Worm (Caenorhabditis elegans) whole organism, L3 larva: Measurements from ENCODE around the gene cyp-33C3.

Experiments used
- R02D3.7 ChIP-seq: fragments of 150-350 bp; optimal IDR thresholded peaks from 2 replicates; lab custom pipeline; 2014; ENCODE audit warnings: missing biosample characterization, missing genetic modification characterization
- ZK546.5 ChIP-seq: sonication (generic microtip); optimal IDR thresholded peaks from 2 replicates; lab custom pipeline; 2017; ENCODE audit warnings: missing biosample characterization, missing genetic modification characterization
- aly-2 ChIP-seq: fragments of 150-350 bp; optimal IDR thresholded peaks from 2 replicates; lab custom pipeline; 2014; ENCODE audit warnings: missing biosample characterization, missing genetic modification characterization
- ceh-16 ChIP-seq: sonication (generic microtip); optimal IDR thresholded peaks from 2 replicates; lab custom pipeline; 2017; ENCODE audit warnings: missing biosample characterization, missing genetic modification characterization
- ceh-28 ChIP-seq: fragments of 150-350 bp; optimal IDR thresholded peaks from 2 replicates; lab custom pipeline; 2014; ENCODE audit warnings: missing biosample characterization, missing genetic modification reagents, missing genetic modification characterization
- ceh-82 ChIP-seq: fragments of 150-350 bp; optimal IDR thresholded peaks from 2 replicates; lab custom pipeline; 2014; ENCODE audit warnings: missing biosample characterization, missing genetic modification characterization
- ceh-9 ChIP-seq: sonication (generic microtip); optimal IDR thresholded peaks from 2 replicates; lab custom pipeline; 2018; ENCODE audit warnings: missing biosample characterization, missing genetic modification characterization
- daf-12 ChIP-seq: fragments of 150-350 bp; optimal IDR thresholded peaks from 2 replicates; lab custom pipeline; 2014; ENCODE audit warnings: missing biosample characterization, missing genetic modification reagents, missing genetic modification characterization
- egl-27 ChIP-seq: sonication (generic microtip); optimal IDR thresholded peaks from 4 replicates; lab custom pipeline; 2017; ENCODE audit warnings: missing biosample characterization, missing genetic modification reagents, missing genetic modification characterization
- egl-5 ChIP-seq: fragments of 150-350 bp; optimal IDR thresholded peaks from 2 replicates; lab custom pipeline; 2017; ENCODE audit warnings: missing biosample characterization, missing genetic modification reagents, missing genetic modification characterization, inconsistent platforms
- elt-2 ChIP-seq: sonication (generic microtip); optimal IDR thresholded peaks from 2 replicates; lab custom pipeline; 2016; ENCODE audit warnings: missing genetic modification reagents, mild to moderate bottlenecking, missing genetic modification characterization, missing compliant biosample characterization
- elt-3 ChIP-seq, 3 experiments: fragments of 150-350 bp in 1 of 3; sonication (generic microtip) in 2 of 3; optimal IDR thresholded peaks; 2 replicates in 2 of 3; 4 replicates in 1 of 3; lab custom pipeline; 2014 to 2017; ENCODE audit warnings: missing biosample characterization in 3 of 3, missing genetic modification characterization in 3 of 3
- eor-1 ChIP-seq, 2 experiments: fragments of 150-350 bp; optimal IDR thresholded peaks; 2 replicates each; lab custom pipeline; 2014 to 2018; ENCODE audit warnings: missing biosample characterization in 2 of 2, missing genetic modification characterization in 2 of 2
- fkh-10 ChIP-seq: sonication (generic microtip); optimal IDR thresholded peaks from 2 replicates; lab custom pipeline; 2017; ENCODE audit warnings: missing biosample characterization, missing genetic modification reagents, missing genetic modification characterization
- fkh-2 ChIP-seq: fragments of 150-350 bp; optimal IDR thresholded peaks from 2 replicates; lab custom pipeline; 2014; ENCODE audit warnings: missing biosample characterization, missing genetic modification reagents, missing genetic modification characterization
- fos-1 ChIP-seq: fragments of 150-350 bp; optimal IDR thresholded peaks from 2 replicates; lab custom pipeline; 2014; ENCODE audit warnings: missing biosample characterization, missing genetic modification characterization
- hmg-11 ChIP-seq: sonication (generic microtip); optimal IDR thresholded peaks from 2 replicates; lab custom pipeline; 2016; ENCODE audit warnings: missing genetic modification characterization, missing compliant biosample characterization
- jun-1 ChIP-seq: fragments of 150-350 bp; optimal IDR thresholded peaks from 2 replicates; lab custom pipeline; 2014; ENCODE audit warnings: missing biosample characterization, missing genetic modification reagents, missing genetic modification characterization
- lin-15B ChIP-seq: fragments of 150-350 bp; optimal IDR thresholded peaks from 2 replicates; lab custom pipeline; 2014; ENCODE audit warnings: missing biosample characterization, missing genetic modification characterization
- lin-39 ChIP-seq: fragments of 150-350 bp; optimal IDR thresholded peaks from 2 replicates; lab custom pipeline; 2018; ENCODE audit warnings: missing biosample characterization, missing genetic modification reagents, missing genetic modification characterization
- lsy-12 ChIP-seq: sonication (generic microtip); optimal IDR thresholded peaks from 2 replicates; lab custom pipeline; 2016; ENCODE audit warnings: mild to moderate bottlenecking, missing genetic modification characterization, missing compliant biosample characterization
- mdl-1 ChIP-seq: fragments of 150-350 bp; optimal IDR thresholded peaks from 2 replicates; lab custom pipeline; 2014; ENCODE audit warnings: missing biosample characterization, missing genetic modification characterization
- nhr-11 ChIP-seq: fragments of 150-350 bp; optimal IDR thresholded peaks from 2 replicates; lab custom pipeline; 2014; ENCODE audit warnings: missing biosample characterization, missing genetic modification characterization
- nhr-12 ChIP-seq: fragments of 150-350 bp; optimal IDR thresholded peaks from 2 replicates; lab custom pipeline; 2014; ENCODE audit warnings: missing biosample characterization, missing genetic modification characterization
- nhr-237 ChIP-seq: fragments of 150-350 bp; optimal IDR thresholded peaks from 2 replicates; lab custom pipeline; 2014; ENCODE audit warnings: missing biosample characterization, missing genetic modification characterization
- nhr-25 ChIP-seq: sonication (generic microtip); optimal IDR thresholded peaks from 2 replicates; lab custom pipeline; 2017; ENCODE audit warnings: missing biosample characterization, missing genetic modification characterization
- nhr-28 ChIP-seq: fragments of 150-350 bp; optimal IDR thresholded peaks from 2 replicates; lab custom pipeline; 2014; ENCODE audit warnings: missing biosample characterization, missing genetic modification characterization
- nhr-67 ChIP-seq: fragments of 150-350 bp; optimal IDR thresholded peaks from 2 replicates; lab custom pipeline; 2014; ENCODE audit warnings: missing biosample characterization, missing genetic modification characterization
- nhr-76 ChIP-seq: fragments of 150-350 bp; sonication (generic microtip); optimal IDR thresholded peaks from 5 replicates; lab custom pipeline; 2014; ENCODE audit warnings: missing biosample characterization, missing genetic modification characterization
- nhr-77 ChIP-seq: fragments of 150-350 bp; optimal IDR thresholded peaks from 2 replicates; lab custom pipeline; 2014; ENCODE audit warnings: missing biosample characterization, missing genetic modification characterization
- pha-4 ChIP-seq: fragments of 150-350 bp; optimal IDR thresholded peaks from 2 replicates; lab custom pipeline; 2014; ENCODE audit warnings: missing biosample characterization, missing genetic modification reagents, missing genetic modification characterization
- pqm-1 ChIP-seq: fragments of 150-350 bp; optimal IDR thresholded peaks from 2 replicates; lab custom pipeline; 2017; ENCODE audit warnings: missing biosample characterization, missing genetic modification characterization, inconsistent platforms
- skn-1 ChIP-seq: fragments of 150-350 bp; optimal IDR thresholded peaks from 2 replicates; lab custom pipeline; 2014; ENCODE audit warnings: missing biosample characterization, missing genetic modification characterization
- snpc-4 ChIP-seq: fragments of 150-350 bp; optimal IDR thresholded peaks from 2 replicates; lab custom pipeline; 2014; ENCODE audit warnings: missing biosample characterization, missing genetic modification characterization
- tbx-2 ChIP-seq: sonication (generic microtip); optimal IDR thresholded peaks from 2 replicates; lab custom pipeline; 2016; ENCODE audit warnings: mild to moderate bottlenecking, missing genetic modification characterization, missing compliant biosample characterization
- unc-39 ChIP-seq: sonication (generic microtip); optimal IDR thresholded peaks from 4 replicates; lab custom pipeline; 2017; ENCODE audit warnings: missing biosample characterization, missing genetic modification characterization
- unc-62 ChIP-seq: fragments of 150-350 bp; sonication (generic microtip); optimal IDR thresholded peaks from 4 replicates; lab custom pipeline; 2014; ENCODE audit warnings: missing biosample characterization, missing genetic modification reagents, missing genetic modification characterization
- ztf-11 ChIP-seq: fragments of 150-350 bp; optimal IDR thresholded peaks from 2 replicates; lab custom pipeline; 2014; ENCODE audit warnings: missing biosample characterization, missing genetic modification characterization
- ztf-4 ChIP-seq: fragments of 150-350 bp; optimal IDR thresholded peaks from 2 replicates; lab custom pipeline; 2014; ENCODE audit warnings: missing biosample characterization, missing genetic modification characterization

cyp-33C3 gene

DNA sequence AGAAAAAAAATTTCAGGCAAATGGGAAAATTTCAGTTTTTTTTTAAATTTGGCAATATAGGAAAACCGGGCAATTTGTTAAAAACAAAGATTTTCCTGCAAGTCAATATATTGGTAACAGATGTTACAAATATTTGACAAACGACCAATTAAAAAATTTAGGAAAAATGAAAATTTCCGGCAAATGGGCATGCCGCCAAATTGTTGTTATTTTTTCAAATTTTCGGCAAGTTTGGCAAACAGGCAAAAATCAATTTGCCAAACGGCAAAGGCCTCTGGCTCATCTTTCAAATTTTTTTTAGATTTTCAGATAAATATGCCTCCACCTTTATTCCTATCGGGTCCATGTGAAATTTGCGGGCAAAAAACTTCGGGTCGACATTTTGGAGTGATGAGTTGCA, 20.8 kb upstream of the cyp-33C3 start, which contains the start of gene nhr-128:
nhr-128 (plus strand) TSS at position 301 of the 400 bp plus-strand sequence.
- no peak for TF ChIP-seq nhr-237 (tag; lab: Kevin White, UChicago)
- no peak for TF ChIP-seq nhr-77 (tag; lab: Kevin White, UChicago)
- TF ChIP-seq R02D3.7 (tag; lab: Kevin White, UChicago), result no peak
- TF ChIP-seq lin-15B (tag; lab: Kevin White, UChicago), result no peak
- no peak for TF ChIP-seq egl-5 (tag; lab: Kevin White, UChicago)
- no peak for TF ChIP-seq elt-2 (tag; lab: Kevin White, UChicago)
- TF ChIP-seq nhr-12, result no peak
- TF ChIP-seq mdl-1 (tag; lab: Kevin White, UChicago), result no peak
- TF ChIP-seq unc-62 (GFP tag; lab: Kevin White, UChicago), result no peak
- no peak for TF ChIP-seq unc-39
- TF ChIP-seq ztf-4 (tag; lab: Kevin White, UChicago), result no peak
- TF ChIP-seq daf-12, result no peak
- no peak for TF ChIP-seq nhr-11 (tag; lab: Kevin White, UChicago)
- no peak for TF ChIP-seq skn-1 (tag; lab: Kevin White, UChicago)
- TF ChIP-seq ceh-82 (tag; lab: Kevin White, UChicago), result no peak
- TF ChIP-seq nhr-25, result no peak
- no peak for TF ChIP-seq pha-4 (tag; lab: Kevin White, UChicago)
- no peak for TF ChIP-seq lsy-12 (tag; lab: Kevin White, UChicago)

DNA sequence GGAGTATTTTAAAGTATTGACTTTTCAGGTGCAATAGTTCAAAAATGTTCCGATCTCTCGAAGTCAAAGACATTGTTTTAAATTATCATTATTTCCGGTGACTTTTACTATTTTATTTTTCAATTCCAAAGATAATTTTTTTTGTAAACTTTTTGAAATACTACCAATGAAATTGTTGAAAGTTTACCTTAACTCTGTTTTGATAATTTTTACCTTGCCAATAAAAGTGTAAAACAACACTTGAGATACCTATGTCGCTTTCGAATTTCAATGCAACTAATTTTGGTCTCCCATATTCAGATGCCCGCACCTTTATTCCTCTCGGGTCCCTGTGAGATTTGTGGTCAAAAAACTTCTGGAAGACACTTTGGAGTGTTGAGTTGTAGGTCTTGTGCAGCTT, 17.4 kb upstream of the cyp-33C3 start, which contains the start of gene nhr-103:
nhr-103 (plus strand) TSS at position 301 of the 400 bp plus-strand sequence.
- TF ChIP-seq pha-4 (tag; lab: Kevin White, UChicago), result no peak
- TF ChIP-seq hmg-11, result no peak
- TF ChIP-seq nhr-76 (tag; lab: Kevin White, UChicago), result no peak
- TF ChIP-seq pqm-1 (tag; lab: Kevin White, UChicago), result no peak
- TF ChIP-seq ztf-11 (tag; lab: Kevin White, UChicago), result no peak
- no peak for TF ChIP-seq snpc-4 (tag; lab: Kevin White, UChicago)
- TF ChIP-seq eor-1 (tag; optimal IDR thresholded peaks at IDR 0.05; lab: Kevin White, UChicago), result no peak
- no peak for TF ChIP-seq jun-1 (tag; lab: Kevin White, UChicago)
- TF ChIP-seq ceh-9 (tag; lab: Kevin White, UChicago), result no peak
- no peak for TF ChIP-seq nhr-67 (tag; lab: Kevin White, UChicago)
- TF ChIP-seq ztf-4 (tag; lab: Kevin White, UChicago), result no peak
- no peak for TF ChIP-seq skn-1 (tag; lab: Kevin White, UChicago)
- TF ChIP-seq unc-39, result no peak
- TF ChIP-seq daf-12, result no peak
- TF ChIP-seq fos-1 (tag; lab: Kevin White, UChicago), result no peak
- no peak for TF ChIP-seq ceh-82 (tag; lab: Kevin White, UChicago)
- TF ChIP-seq, all 47 proteins: peak for 0

DNA sequence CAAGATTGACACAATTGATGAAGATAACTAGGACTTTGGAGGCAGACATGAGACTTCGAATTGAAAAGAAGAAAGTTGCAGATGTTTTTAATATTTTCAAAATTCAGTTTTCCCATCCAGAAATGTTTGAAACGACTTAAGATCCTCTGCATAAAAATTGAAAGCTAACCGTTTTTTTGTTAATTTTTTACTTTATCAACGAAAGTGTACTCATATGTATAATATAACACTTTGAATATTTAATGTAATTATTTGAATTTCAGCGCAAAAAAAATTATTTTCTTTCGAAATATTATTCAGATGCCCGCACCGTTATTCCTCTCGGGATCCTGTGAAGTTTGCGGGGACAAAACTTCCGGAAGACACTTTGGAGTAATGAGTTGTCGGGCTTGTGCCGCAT, 15.7 kb upstream of the cyp-33C3 start, which contains the start of gene nhr-18:
nhr-18 (plus strand) TSS at position 301 of the 400 bp plus-strand sequence.
- TF ChIP-seq unc-62 (GFP tag; lab: Kevin White, UChicago) (no peak), fkh-10 (GFP tag; lab: Kevin White, UChicago) (no peak), ceh-28 (tag; lab: Kevin White, UChicago) (no peak), nhr-25 (no peak), snpc-4 (tag; lab: Kevin White, UChicago) (no peak), tbx-2 (tag; lab: Kevin White, UChicago) (no peak), elt-3 (tag; optimal IDR thresholded peaks at IDR 0.05; lab: Kevin White, UChicago) (no peak), jun-1 (tag; lab: Kevin White, UChicago) (no peak), ceh-82 (tag; lab: Kevin White, UChicago) (no peak), egl-27 (tag; lab: Kevin White, UChicago) (no peak)

DNA sequence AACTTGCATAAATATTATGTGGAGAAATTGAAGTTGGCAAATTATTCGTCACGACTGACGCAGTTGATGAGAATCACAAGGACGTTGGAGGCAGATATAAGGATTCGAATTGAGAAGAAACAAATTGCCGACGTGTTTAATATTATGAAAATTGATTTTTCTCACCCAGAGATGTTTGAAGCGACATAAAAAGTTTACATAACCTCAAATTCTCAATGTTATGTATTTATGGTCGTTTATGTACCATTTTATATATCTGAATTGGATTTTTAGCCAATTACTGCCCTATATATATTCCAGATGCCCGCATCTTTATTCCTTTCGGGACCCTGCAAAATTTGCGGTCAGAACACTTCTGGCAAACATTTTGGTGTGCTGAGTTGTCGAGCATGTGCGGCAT, 13.8 kb upstream of the cyp-33C3 start, which contains the start of gene nhr-126:
nhr-126 (plus strand) TSS at position 301 of the 400 bp plus-strand sequence.
- TF ChIP-seq nhr-25, result no peak
- no peak for TF ChIP-seq nhr-76 (tag; lab: Kevin White, UChicago)

DNA sequence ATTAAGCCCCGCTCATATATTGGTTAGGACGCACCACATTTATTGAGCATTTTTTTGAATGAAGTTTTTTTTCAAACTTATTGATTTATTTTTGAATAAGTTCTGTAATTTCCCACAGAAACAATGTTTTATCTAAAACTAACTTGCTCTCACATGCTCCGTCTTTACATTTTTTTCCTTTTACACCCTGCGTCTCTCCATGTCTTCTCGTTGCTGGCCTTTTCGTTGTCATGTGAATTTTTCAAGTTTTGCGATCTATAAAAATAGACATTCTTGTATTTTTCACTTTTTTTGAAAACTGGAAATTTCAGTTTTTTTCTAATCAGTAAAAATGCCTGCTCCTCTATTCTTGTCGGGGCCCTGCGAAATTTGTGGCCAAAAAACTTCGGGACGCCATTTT, 11.7 kb upstream of the cyp-33C3 start, which contains the start of gene nhr-134:
nhr-134 (plus strand) TSS at position 312 of the 400 bp plus-strand sequence.
- TF ChIP-seq aly-2 (no peak), pha-4 (tag; lab: Kevin White, UChicago) (peak; percentile 63), lin-39 (tag; lab: Kevin White, UChicago) (no peak), egl-27 (tag; lab: Kevin White, UChicago) (no peak), elt-2 (tag; lab: Kevin White, UChicago) (peak; percentile 53), ceh-82 (tag; lab: Kevin White, UChicago) (no peak), nhr-28 (tag; lab: Kevin White, UChicago) (no peak), fkh-10 (GFP tag; lab: Kevin White, UChicago) (no peak), lsy-12 (tag; lab: Kevin White, UChicago) (no peak), ZK546.5 (tag; lab: Kevin White, UChicago) (no peak), ceh-16 (tag; lab: Kevin White, UChicago) (no peak), pqm-1 (tag; lab: Kevin White, UChicago) (no peak), fkh-2 (tag; lab: Kevin White, UChicago) (no peak), unc-39 (no peak), snpc-4 (tag; lab: Kevin White, UChicago) (peak; percentile 34), nhr-11 (tag; lab: Kevin White, UChicago) (no peak)
